Worm (Caenorhabditis elegans): ENCODE data around the gene B0545.4.

The B0545.4 gene

ce11 chrIV:97681-98080, 11.5 kb downstream of the B0545.4 start:
- no peak for TF ChIP-seq mml-1 (tag; optimal IDR thresholded peaks at IDR 0.05)
- TF ChIP-seq elt-3 (tag; optimal IDR thresholded peaks at IDR 0.05) = no peak
- TF ChIP-seq ceh-9 (tag; optimal IDR thresholded peaks at IDR 0.05) = no peak
- TF ChIP-seq fkh-10 (GFP tag; optimal IDR thresholded peaks at IDR 0.05) = peak; percentile 44
- no peak for TF ChIP-seq mdl-1 (tag; optimal IDR thresholded peaks at IDR 0.05)
- no peak for TF ChIP-seq jun-1 (tag; optimal IDR thresholded peaks at IDR 0.05)
- no peak for TF ChIP-seq ceh-16 (tag; optimal IDR thresholded peaks at IDR 0.05)

ce11 chrIV:91680-92079, 17.5 kb downstream of the B0545.4 start, which contains the start of gene tpa-1:
tpa-1 (plus strand) TSS chrIV:91980.
- TF ChIP-seq nhr-237 (tag; optimal IDR thresholded peaks at IDR 0.05) (no peak), elt-1 (tag; optimal IDR thresholded peaks at IDR 0.05) (no peak), nhr-77 (tag; optimal IDR thresholded peaks at IDR 0.05) (no peak), mml-1 (tag; optimal IDR thresholded peaks at IDR 0.05) (no peak), nhr-43 (tag; optimal IDR thresholded peaks at IDR 0.05; ENCODE audit: poor library complexity, severe bottlenecking) (no peak), egl-27 (tag; optimal IDR thresholded peaks at IDR 0.05) (no peak)

- TF ChIP-seq lin-15B (tag; optimal IDR thresholded peaks at IDR 0.05) = no peak
- no peak for TF ChIP-seq nhr-237 (tag; optimal IDR thresholded peaks at IDR 0.05)
- TF ChIP-seq ztf-11 (tag; optimal IDR thresholded peaks at IDR 0.05) = no peak
- no peak for TF ChIP-seq unc-62 (GFP tag; optimal IDR thresholded peaks at IDR 0.05)
- TF ChIP-seq nhr-67 (tag; optimal IDR thresholded peaks at IDR 0.05) = no peak
- TF ChIP-seq lin-39 (tag; optimal IDR thresholded peaks at IDR 0.05) = no peak
- TF ChIP-seq ceh-16 (tag; optimal IDR thresholded peaks at IDR 0.05) = no peak
- TF ChIP-seq snpc-4 (tag; optimal IDR thresholded peaks at IDR 0.05) = no peak
- no peak for TF ChIP-seq elt-3 (tag; optimal IDR thresholded peaks at IDR 0.05)
- TF ChIP-seq daf-12 (tag; optimal IDR thresholded peaks at IDR 0.05) = no peak
- no peak for TF ChIP-seq fkh-10 (GFP tag; optimal IDR thresholded peaks at IDR 0.05)
- no peak for TF ChIP-seq jun-1 (tag; optimal IDR thresholded peaks at IDR 0.05)
These were observed 19.2 kb downstream of the B0545.4 start, which contains the start of gene scl-23 for ce11 chrIV:89991-90390. scl-23 (minus strand) TSS chrIV:90091.

ce11 chrIV:86744-87143, 22.5 kb downstream of the B0545.4 start:
- no peak for TF ChIP-seq ceh-16 (tag; optimal IDR thresholded peaks at IDR 0.05)
- no peak for TF ChIP-seq nhr-67 (tag; optimal IDR thresholded peaks at IDR 0.05)
- no peak for TF ChIP-seq nhr-77 (tag; optimal IDR thresholded peaks at IDR 0.05)
- TF ChIP-seq elt-2 (tag; optimal IDR thresholded peaks at IDR 0.05) = no peak
- TF ChIP-seq tbx-2 (tag; optimal IDR thresholded peaks at IDR 0.05) = no peak
- TF ChIP-seq pqm-1 (tag; optimal IDR thresholded peaks at IDR 0.05) = no peak
- TF ChIP-seq daf-12 (tag; optimal IDR thresholded peaks at IDR 0.05) = no peak
- no peak for TF ChIP-seq mml-1 (tag; optimal IDR thresholded peaks at IDR 0.05)
- no peak for TF ChIP-seq nhr-28 (tag; optimal IDR thresholded peaks at IDR 0.05)
- TF ChIP-seq ceh-28 (tag; optimal IDR thresholded peaks at IDR 0.05) = no peak
- no peak for TF ChIP-seq zag-1 (tag; optimal IDR thresholded peaks at IDR 0.05)
- TF ChIP-seq aly-2 (tag; optimal IDR thresholded peaks at IDR 0.05) = no peak
- no peak for TF ChIP-seq jun-1 (tag; optimal IDR thresholded peaks at IDR 0.05)
- TF ChIP-seq skn-1 (tag; optimal IDR thresholded peaks at IDR 0.05) = no peak

- no peak for TF ChIP-seq fos-1 (tag; optimal IDR thresholded peaks at IDR 0.05)
- peak; percentile 20 for TF ChIP-seq lin-39 (tag; optimal IDR thresholded peaks at IDR 0.05)
- no peak for TF ChIP-seq hmg-11 (tag; optimal IDR thresholded peaks at IDR 0.05)
- TF ChIP-seq snpc-4 (tag; optimal IDR thresholded peaks at IDR 0.05) = no peak
- TF ChIP-seq ceh-28 (tag; optimal IDR thresholded peaks at IDR 0.05) = no peak
These were observed 26.9 kb downstream of the B0545.4 start for ce11 chrIV:82309-82708.

ce11 chrIV:81428-81827, 27.8 kb downstream of the B0545.4 start:
- TF ChIP-seq pha-4 (tag; optimal IDR thresholded peaks at IDR 0.05) (peak; percentile 53), egl-27 (tag; optimal IDR thresholded peaks at IDR 0.05) (no peak), nfya-1 (tag; optimal IDR thresholded peaks at IDR 0.05; ENCODE audit: insufficient read depth) (no peak), nhr-67 (tag; optimal IDR thresholded peaks at IDR 0.05) (no peak), egl-5 (tag; optimal IDR thresholded peaks at IDR 0.05) (no peak), elt-3 (tag; optimal IDR thresholded peaks at IDR 0.05) (no peak), fos-1 (tag; optimal IDR thresholded peaks at IDR 0.05) (no peak), mml-1 (tag; optimal IDR thresholded peaks at IDR 0.05) (no peak), hmg-11 (tag; optimal IDR thresholded peaks at IDR 0.05) (peak; percentile 44), lsy-12 (tag; optimal IDR thresholded peaks at IDR 0.05) (no peak), nhr-76 (tag; optimal IDR thresholded peaks at IDR 0.05) (no peak), nhr-12 (tag; optimal IDR thresholded peaks at IDR 0.05) (no peak), pqm-1 (tag; optimal IDR thresholded peaks at IDR 0.05) (no peak)

Measured in whole organism, L3 larva.